Worm (Caenorhabditis elegans): ENCODE measurements around the gene sra-13.
"Not testable (repeated sequence)": the region's sequence is repeated elsewhere in the genome, so short reads cannot be mapped to it uniquely, and the experiment has no call there.

The sra-13 gene

DNA sequence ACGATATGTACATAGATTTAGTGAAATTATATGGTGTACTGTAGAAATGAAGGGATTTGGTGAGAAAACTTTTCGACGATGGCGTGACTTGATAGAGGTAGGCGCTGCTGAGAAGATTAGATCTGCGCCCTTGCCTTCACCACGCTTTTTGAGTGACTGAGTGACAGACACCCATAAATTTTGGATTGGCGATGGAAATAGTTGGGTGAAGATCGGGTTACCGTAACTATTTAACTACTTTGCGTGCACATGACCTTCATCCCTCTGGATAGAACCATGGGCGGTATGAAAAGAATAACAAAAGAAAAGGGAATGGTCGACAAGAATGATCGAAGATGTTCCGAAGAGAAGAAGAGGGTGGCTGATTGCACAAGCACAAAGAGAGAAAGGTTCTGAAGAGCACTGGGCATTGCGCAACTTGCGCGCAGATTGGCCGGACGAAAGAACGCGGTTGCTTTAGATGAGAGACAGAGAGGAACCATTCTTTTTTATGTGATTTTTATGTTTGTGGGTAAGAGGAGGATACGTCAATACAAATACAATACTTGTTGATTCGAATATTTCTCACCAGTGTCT lies 8.1 kb downstream of the sra-13 start:
- TF ChIP-seq lin-14 (GFP tag; optimal IDR thresholded peaks at IDR 0.05), result peak; percentile 17
- no peak for TF ChIP-seq blmp-1 (tag; optimal IDR thresholded peaks at IDR 0.05)
- TF ChIP-seq nhr-85 (tag), result peak; percentile 79
- TF ChIP-seq skn-1 (tag; optimal IDR thresholded peaks at IDR 0.05), result no peak
- TF ChIP-seq efl-3 (GFP tag; optimal IDR thresholded peaks at IDR 0.05), result peak; percentile 84

- TF ChIP-seq ets-5 (GFP tag; IDR thresholded peaks at IDR 0.05) (no peak), unc-86 (tag; optimal IDR thresholded peaks at IDR 0.05) (no peak), elt-2 (tag; optimal IDR thresholded peaks at IDR 0.05) (peak; percentile 8), ceh-8 (GFP tag; optimal IDR thresholded peaks at IDR 0.05) (no peak), mdl-1 (tag; optimal IDR thresholded peaks at IDR 0.05) (no peak), unc-130 (tag; optimal IDR thresholded peaks at IDR 0.05) (no peak), fkh-10 (GFP tag; optimal IDR thresholded peaks at IDR 0.05) (no peak), blmp-1 (tag; optimal IDR thresholded peaks at IDR 0.05) (peak; percentile 18), ama-1 (optimal IDR thresholded peaks at IDR 0.05) (no peak), nhr-85 (tag) (peak; percentile 65), efl-1 (optimal IDR thresholded peaks at IDR 0.05) (no peak), efl-1 (GFP tag; optimal IDR thresholded peaks at IDR 0.05 in 1 of 2) (peak in 1 of 2 experiments; percentile 6), nhr-77 (tag; optimal IDR thresholded peaks at IDR 0.05) (no peak), ztf-4 (tag; optimal IDR thresholded peaks at IDR 0.05) (no peak), lir-3 (tag; optimal IDR thresholded peaks at IDR 0.05; ENCODE audit: poor library complexity) (no peak), nhr-47 (tag; optimal IDR thresholded peaks at IDR 0.05) (no peak), pax-3 (tag; optimal IDR thresholded peaks at IDR 0.05) (no peak)
Measured at ce11 chrII:8417059-8417668, 9.7 kb downstream of the sra-13 start, which contains the start of gene fdgt-2. fdgt-2 (plus strand) TSS chrII:8417618.

DNA sequence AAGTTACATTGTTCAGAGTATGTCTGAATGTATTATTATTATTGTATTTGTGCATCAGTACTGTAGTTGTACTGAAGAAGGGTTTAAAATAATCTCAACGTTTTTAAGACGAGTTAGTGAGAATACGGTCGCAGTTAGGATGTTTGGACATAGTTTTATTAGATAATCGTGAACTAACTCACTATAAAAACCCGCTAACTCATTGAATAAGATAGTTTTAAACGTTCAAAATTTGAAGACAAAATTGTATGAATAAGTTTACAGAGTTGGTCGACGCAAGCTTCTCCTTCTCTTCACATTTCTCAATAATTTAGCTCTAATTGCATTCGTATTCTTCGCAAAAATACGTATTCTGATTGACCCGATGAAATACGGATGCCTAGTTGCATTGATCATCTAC lies 11.5 kb downstream of the sra-13 start:
- TF ChIP-seq snu-23 (GFP tag; optimal IDR thresholded peaks at IDR 0.05) (no peak), tlp-1 (tag; optimal IDR thresholded peaks at IDR 0.05) (peak; percentile 82), lsy-2 (tag; optimal IDR thresholded peaks at IDR 0.05) (peak in 1 of 2 experiments; percentile 41)

- not testable (repeated sequence) for TF ChIP-seq nhr-19 (GFP tag; conservative IDR thresholded peaks at IDR 0.05); isw-1 (GFP tag; IDR thresholded peaks at IDR 0.05); ztf-11 (tag; optimal IDR thresholded peaks at IDR 0.05)
Measured at ce11 chrII:8419798-8420197, 12.3 kb downstream of the sra-13 start, which contains the start of gene F14E5.8. F14E5.8 (plus strand) TSS chrII:8420098.

ce11 chrII:8420775-8421388 lies 13.4 kb downstream of the sra-13 start:
- TF ChIP-seq mep-1 (tag; optimal IDR thresholded peaks at IDR 0.05) (no peak), tlp-1 (tag; optimal IDR thresholded peaks at IDR 0.05) (peak; percentile 90), lsy-2 (tag; optimal IDR thresholded peaks at IDR 0.05) (peak in 1 of 2 experiments; percentile 48)

DNA sequence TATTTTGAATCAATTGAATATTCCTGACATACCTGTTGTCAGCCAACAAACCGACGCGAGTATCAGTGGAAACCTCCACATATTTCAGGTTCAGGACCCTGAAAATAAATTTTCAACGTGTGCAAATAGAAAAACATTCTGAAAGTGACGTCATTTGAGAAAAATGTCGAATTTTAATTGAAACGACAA lies 21.2 kb downstream of the sra-13 start, which contains the start of gene F14E5.2:
TSS of gene F14E5.2 (minus strand) at position 101 of the 189 bp plus-strand sequence.
- TF ChIP-seq aly-2 (tag; optimal IDR thresholded peaks at IDR 0.05) (no peak), hlh-17 (GFP tag; optimal IDR thresholded peaks at IDR 0.05; ENCODE audit: borderline replicate concordance) (no peak), efl-1 (optimal IDR thresholded peaks at IDR 0.05) (no peak), efl-1 (GFP tag; optimal IDR thresholded peaks at IDR 0.05 in 1 of 2) (no peak), nhr-77 (tag; optimal IDR thresholded peaks at IDR 0.05) (no peak), egl-27 (tag; optimal IDR thresholded peaks at IDR 0.05) (no peak), lin-14 (GFP tag; optimal IDR thresholded peaks at IDR 0.05) (no peak), mab-9 (GFP tag; IDR thresholded peaks at IDR 0.05) (no peak), snpc-4 (tag; optimal IDR thresholded peaks at IDR 0.05) (no peak), sup-37 (GFP tag; optimal IDR thresholded peaks at IDR 0.05) (no peak)
